Fruit fly (Drosophila melanogaster) whole organism, embryonic: ENCODE results near the gene SmydA-2.

ENCODE experiments used
- CG12299 ChIP-seq: fragments of 200-800 bp; sonication (Bioruptor generic); optimal IDR thresholded peaks from 2 replicates; lab custom pipeline; 2018; ENCODE audit warnings: missing biosample characterization, mild to moderate bottlenecking, missing genetic modification characterization
- CG1233 ChIP-seq: fragments of 200-800 bp; sonication (Bioruptor generic); optimal IDR thresholded peaks from 4 replicates; lab custom pipeline; 2018; ENCODE audit warnings: missing biosample characterization, mild to moderate bottlenecking, missing genetic modification characterization
- CG15073 ChIP-seq: fragments of 200-800 bp; sonication (Bioruptor generic); optimal IDR thresholded peaks from 2 replicates; lab custom pipeline; 2016; ENCODE audit warnings: missing biosample characterization, missing genetic modification characterization
- CG3065 ChIP-seq: fragments of 200-800 bp; sonication (Bioruptor generic); optimal IDR thresholded peaks from 2 replicates; lab custom pipeline; 2016; ENCODE audit warnings: missing biosample characterization, missing genetic modification characterization
- CG32772 ChIP-seq: fragments of 200-800 bp; sonication (Bioruptor generic); IDR thresholded peaks from 2 replicates; pipeline ENCODE4 v1.3.6; 2022; ENCODE audit warnings: missing biosample characterization, missing genetic modification characterization
- CG42726 ChIP-seq: fragments of 200-800 bp; sonication (Bioruptor generic); IDR thresholded peaks from 2 replicates; pipeline ENCODE4 v1.3.6; 2022; ENCODE audit warnings: missing biosample characterization, missing genetic modification characterization; ENCODE audit not compliant: partially characterized antibody
- CG6765 ChIP-seq: fragments of 200-800 bp; sonication (Bioruptor generic); optimal IDR thresholded peaks from 3 replicates; lab custom pipeline; 2017; ENCODE audit warnings: missing biosample characterization, mild to moderate bottlenecking, missing genetic modification characterization
- CG9609 ChIP-seq: fragments of 200-800 bp; sonication (Bioruptor generic); optimal IDR thresholded peaks from 3 replicates; lab custom pipeline; 2016; ENCODE audit warnings: missing biosample characterization, missing genetic modification characterization
- Max ChIP-seq: fragments of 200-800 bp; sonication (Bioruptor generic); optimal IDR thresholded peaks from 2 replicates; lab custom pipeline; 2016; ENCODE audit warnings: missing biosample characterization, mild to moderate bottlenecking, missing genetic modification characterization
- Tbp ChIP-seq: fragments of >200 bp; optimal IDR thresholded peaks from 2 replicates; lab custom pipeline; 2018; ENCODE audit warnings: missing biosample characterization, missing genetic modification characterization
- bowl ChIP-seq: fragments of 200-800 bp; sonication (Bioruptor generic); IDR thresholded peaks from 2 replicates; pipeline ENCODE4 v1.3.6; 2022; ENCODE audit warnings: missing biosample characterization, missing genetic modification characterization
- grau ChIP-seq: fragments of 200-800 bp; optimal IDR thresholded peaks from 3 replicates; lab custom pipeline; 2019; ENCODE audit warnings: missing biosample characterization, mild to moderate bottlenecking, missing genetic modification characterization, moderate library complexity
- kah ChIP-seq: fragments of 200-800 bp; sonication (Bioruptor generic); optimal IDR thresholded peaks from 2 replicates; lab custom pipeline; 2018; ENCODE audit warnings: missing biosample characterization, mild to moderate bottlenecking, missing genetic modification characterization
- lola ChIP-seq, 3 experiments: fragments of >200 bp in 2 of 3; fragments of 200-800 bp in 1 of 3; sonication (Bioruptor generic) in 1 of 3; optimal IDR thresholded peaks; 2 replicates each; lab custom pipeline; 2017 to 2019; ENCODE audit warnings: missing biosample characterization in 3 of 3, missing genetic modification characterization in 3 of 3, mild to moderate bottlenecking in 1 of 3, moderate library complexity in 1 of 3

DNA sequence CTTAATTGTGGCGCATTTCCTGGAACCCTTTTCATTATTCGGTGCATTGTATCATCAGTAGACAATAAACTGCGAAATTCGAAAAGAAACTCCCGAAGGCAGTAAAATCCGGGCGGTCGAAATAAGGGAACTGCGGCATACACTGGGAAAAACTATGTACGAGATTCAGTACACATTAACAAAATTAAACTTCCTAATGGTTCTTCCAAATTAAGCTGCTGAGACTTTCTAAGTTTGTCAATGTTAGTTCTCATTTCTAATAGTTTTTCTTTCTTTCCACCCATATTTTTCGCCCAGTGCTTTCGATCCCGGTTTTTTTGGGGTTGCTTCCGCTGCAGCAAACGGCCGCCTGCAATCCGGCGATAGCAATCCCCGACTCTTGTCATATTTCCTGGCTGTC lies 21.7 kb upstream of the SmydA-2 start:
- TF ChIP-seq CG3065 (GFP tag; lab: Kevin White, UChicago) = peak; percentile 38
- peak; percentile 85 for TF ChIP-seq CG32772 (GFP tag; lab: Robert Waterston, UW)
- no peak for TF ChIP-seq CG6765
- TF ChIP-seq Tbp (GFP tag; lab: Kevin White, UChicago) = no peak
- peak; percentile 68 for TF ChIP-seq Max (GFP tag; lab: Kevin White, UChicago)
- TF ChIP-seq lola (GFP tag; optimal IDR thresholded peaks at IDR 0.05; lab: Kevin White, UChicago) = peak in 1 of 3 experiments; percentile 83
- TF ChIP-seq CG42726 = no peak
- TF ChIP-seq CG9609 = peak; percentile 83
- TF ChIP-seq bowl (GFP tag; lab: Robert Waterston, UW) = peak; percentile 47; the same call in 1 of the 2 replicates
- TF ChIP-seq grau (tag; lab: Kevin White, UChicago) = peak; percentile 71
- TF ChIP-seq CG1233 = peak; percentile 65
- TF ChIP-seq kah (GFP tag; lab: Kevin White, UChicago) = peak; percentile 47
- TF ChIP-seq CG12299 (tag; lab: Kevin White, UChicago) = peak; percentile 25
- no peak for TF ChIP-seq CG15073
